Worm (Caenorhabditis elegans) whole organism, L3 larva: ENCODE results near the gene T02H6.6.

Experiments
- ama-1 ChIP-seq: fragments of 150-350 bp; optimal IDR thresholded peaks from 2 replicates; lab custom pipeline; 2018
- nhr-77 ChIP-seq: fragments of 150-350 bp; optimal IDR thresholded peaks from 2 replicates; lab custom pipeline; 2014; ENCODE audit warnings: missing biosample characterization, missing genetic modification characterization
- unc-39 ChIP-seq: sonication (generic microtip); optimal IDR thresholded peaks from 4 replicates; lab custom pipeline; 2017; ENCODE audit warnings: missing biosample characterization, missing genetic modification characterization

DNA sequence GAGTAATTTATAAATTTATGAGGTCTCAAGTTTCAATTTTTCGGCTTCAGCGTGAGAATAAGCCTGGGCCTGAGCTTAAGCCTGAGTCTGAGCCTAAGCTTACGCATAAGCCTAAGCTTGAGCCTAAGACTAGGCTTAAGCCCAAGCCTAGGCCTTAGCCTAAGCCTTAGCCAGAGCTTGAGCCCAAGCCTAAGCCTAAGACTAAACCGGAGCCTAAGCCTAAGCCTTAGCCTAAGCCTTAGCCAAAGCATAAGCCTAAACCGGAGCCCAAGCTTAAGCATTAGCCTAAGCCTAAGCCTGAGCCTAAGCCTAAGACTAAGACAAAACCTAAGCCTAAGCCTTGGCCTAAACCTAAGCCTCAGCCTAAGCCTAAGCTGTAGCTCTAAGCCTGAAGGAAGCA is 39.8 kb upstream of the T02H6.6 start:
- TF ChIP-seq ama-1 (lab: Kevin White, UChicago) (no peak), nhr-77 (tag; lab: Kevin White, UChicago) (no peak), unc-39 (tag; lab: Kevin White, UChicago) (no peak)
